Worm (Caenorhabditis elegans) whole organism, L2 larva: ENCODE measurements around the gene arx-2.

Source experiments
- R02D3.7 ChIP-seq: fragments of 150-350 bp; optimal IDR thresholded peaks from 2 replicates; lab custom pipeline; 2014; ENCODE audit warnings: missing biosample characterization, missing genetic modification characterization
- aly-2 ChIP-seq: fragments of 150-350 bp; optimal IDR thresholded peaks from 2 replicates; lab custom pipeline; 2014; ENCODE audit warnings: missing biosample characterization, missing genetic modification characterization
- ama-1 ChIP-seq: fragments of 150-350 bp; optimal IDR thresholded peaks from 2 replicates; lab custom pipeline; 2018; ENCODE audit warnings: inconsistent platforms
- lin-39 ChIP-seq: fragments of 150-350 bp; optimal IDR thresholded peaks from 2 replicates; lab custom pipeline; 2014; ENCODE audit warnings: missing biosample characterization, missing genetic modification reagents, missing genetic modification characterization
- lsy-2 ChIP-seq, 2 experiments: fragments of 150-350 bp in 1 of 2; sonication (generic microtip) in 1 of 2; optimal IDR thresholded peaks; 2 replicates each; lab custom pipeline; 2014 to 2017; ENCODE audit warnings: missing biosample characterization in 2 of 2, missing genetic modification characterization in 2 of 2
- nhr-129 ChIP-seq: fragments of 150-350 bp; optimal IDR thresholded peaks from 2 replicates; lab custom pipeline; 2014; ENCODE audit warnings: missing biosample characterization, missing genetic modification characterization
- skn-1 ChIP-seq: sonication (generic microtip); optimal IDR thresholded peaks from 2 replicates; lab custom pipeline; 2017; ENCODE audit warnings: missing biosample characterization, missing genetic modification characterization

DNA sequence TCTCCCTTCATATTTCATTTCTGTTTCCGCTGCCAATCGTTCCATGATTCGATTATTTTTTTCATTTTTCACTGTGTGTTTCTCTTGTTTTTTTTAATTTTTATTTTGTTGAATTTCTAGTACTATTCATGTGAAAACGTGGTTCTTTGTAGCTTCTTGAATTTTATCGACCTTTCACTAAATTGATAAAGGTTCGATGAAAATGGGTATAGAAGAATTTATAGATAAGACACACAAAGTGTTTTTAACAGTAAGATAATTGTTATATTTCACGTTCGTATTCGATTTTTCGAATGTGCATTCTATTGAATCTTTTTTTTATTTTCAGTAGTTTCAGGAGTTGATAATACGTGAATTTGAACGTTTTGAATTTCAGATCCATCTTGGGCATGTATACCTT, 33.8 kb upstream of the arx-2 start, which contains the start of gene ugt-49:
- TF ChIP-seq lsy-2 (tag; optimal IDR thresholded peaks at IDR 0.05; lab: Kevin White, UChicago): no peak
- TF ChIP-seq skn-1 (tag; lab: Kevin White, UChicago): no peak
- TF ChIP-seq nhr-129 (tag; lab: Kevin White, UChicago): no peak
- no peak for TF ChIP-seq aly-2 (tag; lab: Kevin White, UChicago)
- no peak for TF ChIP-seq ama-1 (lab: Kevin White, UChicago)
- no peak for TF ChIP-seq R02D3.7 (tag; lab: Kevin White, UChicago)
- no peak for TF ChIP-seq lin-39 (tag; lab: Kevin White, UChicago)
